Fruit fly (Drosophila melanogaster) whole organism, pupa: ENCODE data around the gene CG46310.

ENCODE experiments used
- CG10348 ChIP-seq: fragments of 200-800 bp; sonication (Bioruptor generic); IDR thresholded peaks from 2 replicates; pipeline ENCODE4 v1.3.6; 2022; ENCODE audit warnings: missing biosample characterization, missing genetic modification characterization
- CG12605 ChIP-seq: fragments of 200-800 bp; sonication (Bioruptor generic); IDR thresholded peaks from 2 replicates; pipeline ENCODE4 v1.3.6; 2022; ENCODE audit warnings: missing biosample characterization, missing genetic modification characterization
- CG13204 ChIP-seq: fragments of 200-800 bp; sonication (Bioruptor generic); optimal IDR thresholded peaks from 2 replicates; lab custom pipeline; 2018; ENCODE audit warnings: missing biosample characterization, mild to moderate bottlenecking, missing genetic modification characterization, moderate library complexity
- CG14655 ChIP-seq: fragments of 200-800 bp; sonication (Bioruptor generic); optimal IDR thresholded peaks from 3 replicates; lab custom pipeline; 2017; ENCODE audit warnings: mild to moderate bottlenecking, missing biosample characterization, missing genetic modification reagents, missing genetic modification characterization
- CG15710 ChIP-seq: fragments of 200-800 bp; sonication (Bioruptor generic); optimal IDR thresholded peaks from 2 replicates; lab custom pipeline; 2018; ENCODE audit warnings: missing biosample characterization, mild to moderate bottlenecking, missing genetic modification characterization, moderate library complexity
- CG17806 ChIP-seq: fragments of 200-800 bp; sonication (Bioruptor generic); optimal IDR thresholded peaks from 2 replicates; lab custom pipeline; 2018; ENCODE audit warnings: missing biosample characterization, mild to moderate bottlenecking, missing genetic modification characterization, moderate library complexity
- CG32121 ChIP-seq: fragments of 200-800 bp; sonication (Bioruptor generic); IDR thresholded peaks from 2 replicates; pipeline ENCODE4 v1.3.6; 2022; ENCODE audit warnings: missing biosample characterization, missing genetic modification characterization
- CG34367 ChIP-seq: fragments of 200-800 bp; sonication (Bioruptor generic); optimal IDR thresholded peaks from 2 replicates; lab custom pipeline; 2018; ENCODE audit warnings: missing biosample characterization, mild to moderate bottlenecking, missing genetic modification characterization
- CG4496 ChIP-seq: fragments of 200-800 bp; sonication (Bioruptor generic); IDR thresholded peaks from 3 replicates; pipeline ENCODE4 v1.3.6; 2022; ENCODE audit warnings: missing biosample characterization, missing genetic modification characterization
- CG8159 ChIP-seq: fragments of 200-800 bp; sonication (Bioruptor generic); optimal IDR thresholded peaks from 3 replicates; lab custom pipeline; 2018; ENCODE audit warnings: missing biosample characterization, mild to moderate bottlenecking, missing genetic modification characterization, moderate library complexity
- CG9948 ChIP-seq: fragments of 200-800 bp; sonication (Bioruptor generic); optimal IDR thresholded peaks from 2 replicates; lab custom pipeline; 2018; ENCODE audit warnings: missing biosample characterization, mild to moderate bottlenecking, missing genetic modification characterization, moderate library complexity
- D1 ChIP-seq: fragments of 200-800 bp; sonication (Bioruptor generic); optimal IDR thresholded peaks from 2 replicates; lab custom pipeline; 2018; ENCODE audit warnings: missing biosample characterization, mild to moderate bottlenecking, missing genetic modification characterization, moderate library complexity
- EcR ChIP-seq: fragments of 200-800 bp; sonication (Bioruptor generic); optimal IDR thresholded peaks from 3 replicates; lab custom pipeline; 2019; ENCODE audit warnings: missing biosample characterization, missing genetic modification characterization, mild to moderate bottlenecking, moderate library complexity, missing genetic modification reagents
- Ets98B ChIP-seq: fragments of 200-800 bp; sonication (Bioruptor generic); IDR thresholded peaks from 2 replicates; pipeline ENCODE4 v1.3.6; 2022; ENCODE audit warnings: missing biosample characterization, missing genetic modification characterization
- Pif1A ChIP-seq: fragments of 200-800 bp; sonication (Bioruptor generic); optimal IDR thresholded peaks from 3 replicates; lab custom pipeline; 2016; ENCODE audit warnings: missing biosample characterization, missing genetic modification characterization
- Pif1B ChIP-seq: fragments of 200-800 bp; sonication (Bioruptor generic); optimal IDR thresholded peaks from 3 replicates; lab custom pipeline; 2016; ENCODE audit warnings: missing biosample characterization, missing genetic modification characterization
- Snoo ChIP-seq: fragments of 200-800 bp; sonication (Bioruptor generic); optimal IDR thresholded peaks from 3 replicates; lab custom pipeline; 2017; ENCODE audit warnings: missing biosample characterization, mild to moderate bottlenecking, missing genetic modification characterization, inconsistent platforms
- fd96Ca ChIP-seq: fragments of 200-800 bp; sonication (Bioruptor generic); IDR thresholded peaks from 3 replicates; pipeline ENCODE4 v1.3.6; 2022; ENCODE audit warnings: missing biosample characterization, missing genetic modification characterization
- gl ChIP-seq: fragments of 200-800 bp; sonication (Bioruptor generic); optimal IDR thresholded peaks from 2 replicates; lab custom pipeline; 2018; ENCODE audit warnings: missing biosample characterization, mild to moderate bottlenecking, missing genetic modification characterization
- rn ChIP-seq: fragments of 200-800 bp; sonication (Bioruptor generic); IDR thresholded peaks from 2 replicates; pipeline ENCODE4 v1.3.6; 2022; ENCODE audit warnings: missing biosample characterization, missing genetic modification characterization

Gene CG46310

dm6 chr3R:23220239-23221002, 46.7 kb downstream of the CG46310 start:
- no peak for TF ChIP-seq CG17806 (tag; lab: Kevin White, UChicago)
- no peak for TF ChIP-seq CG34367 (tag; lab: Kevin White, UChicago)
- no peak for TF ChIP-seq D1 (tag; lab: Kevin White, UChicago)
- TF ChIP-seq CG14655 (GFP tag; lab: Kevin White, UChicago), result no peak
- no peak for TF ChIP-seq CG10348
- no peak for TF ChIP-seq CG12605 (GFP tag; lab: Robert Waterston, UW)
- peak; percentile 16; the same call in 1 of the 3 replicates for TF ChIP-seq CG4496 (GFP tag; lab: Robert Waterston, UW)
- TF ChIP-seq CG9948 (tag; lab: Kevin White, UChicago), result no peak
- TF ChIP-seq Pif1A (GFP tag; lab: Kevin White, UChicago), result no peak
- TF ChIP-seq Ets98B (GFP tag; lab: Robert Waterston, UW), result no peak
- peak; percentile 88 for TF ChIP-seq EcR (GFP tag; lab: Kevin White, UChicago)
- TF ChIP-seq fd96Ca (GFP tag; lab: Robert Waterston, UW), result no peak
- TF ChIP-seq gl (tag; lab: Kevin White, UChicago), result no peak

dm6 chr3R:23221003-23221679, 47.5 kb downstream of the CG46310 start:
- TF ChIP-seq CG10348 (no peak), fd96Ca (GFP tag; lab: Robert Waterston, UW) (0 out of 3 replicates have a peak, but pooled peaks have one; percentile 15), CG8159 (tag; lab: Kevin White, UChicago) (peak; percentile 15), rn (GFP tag; lab: Robert Waterston, UW) (no peak), CG9948 (tag; lab: Kevin White, UChicago) (no peak), Pif1A (GFP tag; lab: Kevin White, UChicago) (no peak), Snoo (tag; lab: Kevin White, UChicago) (no peak), D1 (tag; lab: Kevin White, UChicago) (no peak), gl (tag; lab: Kevin White, UChicago) (no peak), EcR (GFP tag; lab: Kevin White, UChicago) (no peak), CG14655 (GFP tag; lab: Kevin White, UChicago) (peak; percentile 10)

dm6 chr3R:23221680-23222148, 48.0 kb downstream of the CG46310 start:
- no peak for TF ChIP-seq Pif1B (GFP tag; lab: Kevin White, UChicago)
- peak; percentile 53; the same call in 2 of the 3 replicates for TF ChIP-seq CG4496 (GFP tag; lab: Robert Waterston, UW)
- TF ChIP-seq D1 (tag; lab: Kevin White, UChicago), result no peak
- peak; percentile 7 for TF ChIP-seq CG17806 (tag; lab: Kevin White, UChicago)
- TF ChIP-seq CG15710 (tag; lab: Kevin White, UChicago), result peak; percentile 7
- peak; percentile 47 for TF ChIP-seq gl (tag; lab: Kevin White, UChicago)
- no peak for TF ChIP-seq CG34367 (tag; lab: Kevin White, UChicago)
- TF ChIP-seq CG14655 (GFP tag; lab: Kevin White, UChicago), result no peak
- peak; percentile 3 for TF ChIP-seq CG13204 (GFP tag; lab: Kevin White, UChicago)
- TF ChIP-seq Snoo (tag; lab: Kevin White, UChicago), result peak; percentile 38
- TF ChIP-seq CG9948 (tag; lab: Kevin White, UChicago), result no peak
- no peak for TF ChIP-seq CG32121 (GFP tag; lab: Robert Waterston, UW)
- TF ChIP-seq EcR (GFP tag; lab: Kevin White, UChicago), result peak; percentile 32

dm6 chr3R:23223151-23223810, 49.6 kb downstream of the CG46310 start:
- TF ChIP-seq CG15710 (tag; lab: Kevin White, UChicago), result no peak
- no peak for TF ChIP-seq EcR (GFP tag; lab: Kevin White, UChicago)
- no peak for TF ChIP-seq gl (tag; lab: Kevin White, UChicago)
- no peak for TF ChIP-seq CG14655 (GFP tag; lab: Kevin White, UChicago)
- TF ChIP-seq rn (GFP tag; lab: Robert Waterston, UW), result no peak
- TF ChIP-seq CG8159 (tag; lab: Kevin White, UChicago), result no peak
- TF ChIP-seq CG10348, result no peak
- no peak for TF ChIP-seq D1 (tag; lab: Kevin White, UChicago)
- no peak for TF ChIP-seq CG17806 (tag; lab: Kevin White, UChicago)

dm6 chr3R:23225266-23225665, 51.6 kb downstream of the CG46310 start:
- TF ChIP-seq CG14655 (GFP tag; lab: Kevin White, UChicago) (no peak), CG34367 (tag; lab: Kevin White, UChicago) (peak; percentile 10), CG12605 (GFP tag; lab: Robert Waterston, UW) (no peak)
